Worm (Caenorhabditis elegans) whole organism, L3 larva: ENCODE measurements around the gene flr-4.

ENCODE experiments used
- R02D3.7 ChIP-seq: fragments of 150-350 bp; optimal IDR thresholded peaks from 2 replicates; lab custom pipeline; 2014; ENCODE audit warnings: missing biosample characterization, missing genetic modification characterization
- ZK546.5 ChIP-seq: sonication (generic microtip); optimal IDR thresholded peaks from 2 replicates; lab custom pipeline; 2017; ENCODE audit warnings: missing biosample characterization, missing genetic modification characterization
- aly-2 ChIP-seq: fragments of 150-350 bp; optimal IDR thresholded peaks from 2 replicates; lab custom pipeline; 2014; ENCODE audit warnings: missing biosample characterization, missing genetic modification characterization
- ama-1 ChIP-seq: fragments of 150-350 bp; optimal IDR thresholded peaks from 2 replicates; lab custom pipeline; 2018
- ceh-16 ChIP-seq: sonication (generic microtip); optimal IDR thresholded peaks from 2 replicates; lab custom pipeline; 2017; ENCODE audit warnings: missing biosample characterization, missing genetic modification characterization
- ceh-28 ChIP-seq: fragments of 150-350 bp; optimal IDR thresholded peaks from 2 replicates; lab custom pipeline; 2014; ENCODE audit warnings: missing biosample characterization, missing genetic modification reagents, missing genetic modification characterization
- ceh-82 ChIP-seq: fragments of 150-350 bp; optimal IDR thresholded peaks from 2 replicates; lab custom pipeline; 2014; ENCODE audit warnings: missing biosample characterization, missing genetic modification characterization
- ceh-9 ChIP-seq: sonication (generic microtip); optimal IDR thresholded peaks from 2 replicates; lab custom pipeline; 2018; ENCODE audit warnings: missing biosample characterization, missing genetic modification characterization
- daf-12 ChIP-seq: fragments of 150-350 bp; optimal IDR thresholded peaks from 2 replicates; lab custom pipeline; 2014; ENCODE audit warnings: missing biosample characterization, missing genetic modification reagents, missing genetic modification characterization
- egl-27 ChIP-seq: sonication (generic microtip); optimal IDR thresholded peaks from 4 replicates; lab custom pipeline; 2017; ENCODE audit warnings: missing biosample characterization, missing genetic modification reagents, missing genetic modification characterization
- egl-5 ChIP-seq: fragments of 150-350 bp; optimal IDR thresholded peaks from 2 replicates; lab custom pipeline; 2017; ENCODE audit warnings: missing biosample characterization, missing genetic modification reagents, missing genetic modification characterization, inconsistent platforms
- elt-1 ChIP-seq: fragments of 150-350 bp; optimal IDR thresholded peaks from 2 replicates; lab custom pipeline; 2014; ENCODE audit warnings: missing biosample characterization, missing genetic modification characterization
- elt-2 ChIP-seq: sonication (generic microtip); optimal IDR thresholded peaks from 2 replicates; lab custom pipeline; 2016; ENCODE audit warnings: missing genetic modification reagents, mild to moderate bottlenecking, missing genetic modification characterization, missing compliant biosample characterization
- elt-3 ChIP-seq, 3 experiments: fragments of 150-350 bp in 1 of 3; sonication (generic microtip) in 2 of 3; optimal IDR thresholded peaks; 2 replicates in 2 of 3; 4 replicates in 1 of 3; lab custom pipeline; 2014 to 2017; ENCODE audit warnings: missing biosample characterization in 3 of 3, missing genetic modification characterization in 3 of 3
- eor-1 ChIP-seq, 2 experiments: fragments of 150-350 bp; optimal IDR thresholded peaks; 2 replicates each; lab custom pipeline; 2014 to 2018; ENCODE audit warnings: missing biosample characterization in 2 of 2, missing genetic modification characterization in 2 of 2
- fkh-10 ChIP-seq: sonication (generic microtip); optimal IDR thresholded peaks from 2 replicates; lab custom pipeline; 2017; ENCODE audit warnings: missing biosample characterization, missing genetic modification reagents, missing genetic modification characterization
- fkh-2 ChIP-seq: fragments of 150-350 bp; optimal IDR thresholded peaks from 2 replicates; lab custom pipeline; 2014; ENCODE audit warnings: missing biosample characterization, missing genetic modification reagents, missing genetic modification characterization
- fos-1 ChIP-seq: fragments of 150-350 bp; optimal IDR thresholded peaks from 2 replicates; lab custom pipeline; 2014; ENCODE audit warnings: missing biosample characterization, missing genetic modification characterization
- hmg-11 ChIP-seq: sonication (generic microtip); optimal IDR thresholded peaks from 2 replicates; lab custom pipeline; 2016; ENCODE audit warnings: missing genetic modification characterization, missing compliant biosample characterization
- jun-1 ChIP-seq: fragments of 150-350 bp; optimal IDR thresholded peaks from 2 replicates; lab custom pipeline; 2014; ENCODE audit warnings: missing biosample characterization, missing genetic modification reagents, missing genetic modification characterization
- lin-15B ChIP-seq: fragments of 150-350 bp; optimal IDR thresholded peaks from 2 replicates; lab custom pipeline; 2014; ENCODE audit warnings: missing biosample characterization, missing genetic modification characterization
- lin-39 ChIP-seq: fragments of 150-350 bp; optimal IDR thresholded peaks from 2 replicates; lab custom pipeline; 2018; ENCODE audit warnings: missing biosample characterization, missing genetic modification reagents, missing genetic modification characterization
- lsy-12 ChIP-seq: sonication (generic microtip); optimal IDR thresholded peaks from 2 replicates; lab custom pipeline; 2016; ENCODE audit warnings: mild to moderate bottlenecking, missing genetic modification characterization, missing compliant biosample characterization
- mdl-1 ChIP-seq: fragments of 150-350 bp; optimal IDR thresholded peaks from 2 replicates; lab custom pipeline; 2014; ENCODE audit warnings: missing biosample characterization, missing genetic modification characterization
- mml-1 ChIP-seq: fragments of 150-350 bp; sonication (generic microtip); optimal IDR thresholded peaks from 3 replicates; lab custom pipeline; 2014; ENCODE audit warnings: missing biosample characterization, missing genetic modification characterization
- nfya-1 ChIP-seq: sonication (generic microtip); optimal IDR thresholded peaks from 2 replicates; lab custom pipeline; 2017; ENCODE audit warnings: missing genetic modification characterization, mild to moderate bottlenecking, missing compliant biosample characterization, antibody characterized with exemption, moderate library complexity; ENCODE audit not compliant: insufficient read depth
- nhr-11 ChIP-seq: fragments of 150-350 bp; optimal IDR thresholded peaks from 2 replicates; lab custom pipeline; 2014; ENCODE audit warnings: missing biosample characterization, missing genetic modification characterization
- nhr-12 ChIP-seq: fragments of 150-350 bp; optimal IDR thresholded peaks from 2 replicates; lab custom pipeline; 2014; ENCODE audit warnings: missing biosample characterization, missing genetic modification characterization
- nhr-23 ChIP-seq: fragments of 150-350 bp; optimal IDR thresholded peaks from 2 replicates; lab custom pipeline; 2014; ENCODE audit warnings: missing biosample characterization, missing genetic modification reagents, missing genetic modification characterization
- nhr-237 ChIP-seq: fragments of 150-350 bp; optimal IDR thresholded peaks from 2 replicates; lab custom pipeline; 2014; ENCODE audit warnings: missing biosample characterization, missing genetic modification characterization
- nhr-25 ChIP-seq: sonication (generic microtip); optimal IDR thresholded peaks from 2 replicates; lab custom pipeline; 2017; ENCODE audit warnings: missing biosample characterization, missing genetic modification characterization
- nhr-28 ChIP-seq: fragments of 150-350 bp; optimal IDR thresholded peaks from 2 replicates; lab custom pipeline; 2014; ENCODE audit warnings: missing biosample characterization, missing genetic modification characterization
- nhr-43 ChIP-seq: sonication (generic microtip); optimal IDR thresholded peaks from 2 replicates; lab custom pipeline; 2016; ENCODE audit warnings: mild to moderate bottlenecking, missing genetic modification characterization, missing compliant biosample characterization; ENCODE audit not compliant: poor library complexity, severe bottlenecking
- nhr-67 ChIP-seq: fragments of 150-350 bp; optimal IDR thresholded peaks from 2 replicates; lab custom pipeline; 2014; ENCODE audit warnings: missing biosample characterization, missing genetic modification characterization
- nhr-76 ChIP-seq: fragments of 150-350 bp; sonication (generic microtip); optimal IDR thresholded peaks from 5 replicates; lab custom pipeline; 2014; ENCODE audit warnings: missing biosample characterization, missing genetic modification characterization
- nhr-77 ChIP-seq: fragments of 150-350 bp; optimal IDR thresholded peaks from 2 replicates; lab custom pipeline; 2014; ENCODE audit warnings: missing biosample characterization, missing genetic modification characterization
- pha-4 ChIP-seq: fragments of 150-350 bp; optimal IDR thresholded peaks from 2 replicates; lab custom pipeline; 2014; ENCODE audit warnings: missing biosample characterization, missing genetic modification reagents, missing genetic modification characterization
- pqm-1 ChIP-seq: fragments of 150-350 bp; optimal IDR thresholded peaks from 2 replicates; lab custom pipeline; 2017; ENCODE audit warnings: missing biosample characterization, missing genetic modification characterization, inconsistent platforms
- sea-2 ChIP-seq: fragments of 150-350 bp; sonication (generic microtip); optimal IDR thresholded peaks from 4 replicates; lab custom pipeline; 2014; ENCODE audit warnings: missing biosample characterization, missing genetic modification reagents, missing genetic modification characterization
- skn-1 ChIP-seq: fragments of 150-350 bp; optimal IDR thresholded peaks from 2 replicates; lab custom pipeline; 2014; ENCODE audit warnings: missing biosample characterization, missing genetic modification characterization
- snpc-4 ChIP-seq: fragments of 150-350 bp; optimal IDR thresholded peaks from 2 replicates; lab custom pipeline; 2014; ENCODE audit warnings: missing biosample characterization, missing genetic modification characterization
- tbx-2 ChIP-seq: sonication (generic microtip); optimal IDR thresholded peaks from 2 replicates; lab custom pipeline; 2016; ENCODE audit warnings: mild to moderate bottlenecking, missing genetic modification characterization, missing compliant biosample characterization
- unc-39 ChIP-seq: sonication (generic microtip); optimal IDR thresholded peaks from 4 replicates; lab custom pipeline; 2017; ENCODE audit warnings: missing biosample characterization, missing genetic modification characterization
- unc-62 ChIP-seq: fragments of 150-350 bp; sonication (generic microtip); optimal IDR thresholded peaks from 4 replicates; lab custom pipeline; 2014; ENCODE audit warnings: missing biosample characterization, missing genetic modification reagents, missing genetic modification characterization
- zag-1 ChIP-seq: fragments of 150-350 bp; optimal IDR thresholded peaks from 2 replicates; lab custom pipeline; 2014; ENCODE audit warnings: missing biosample characterization, missing genetic modification characterization
- ztf-11 ChIP-seq: fragments of 150-350 bp; optimal IDR thresholded peaks from 2 replicates; lab custom pipeline; 2014; ENCODE audit warnings: missing biosample characterization, missing genetic modification characterization
- ztf-4 ChIP-seq: fragments of 150-350 bp; optimal IDR thresholded peaks from 2 replicates; lab custom pipeline; 2014; ENCODE audit warnings: missing biosample characterization, missing genetic modification characterization

The flr-4 gene

DNA sequence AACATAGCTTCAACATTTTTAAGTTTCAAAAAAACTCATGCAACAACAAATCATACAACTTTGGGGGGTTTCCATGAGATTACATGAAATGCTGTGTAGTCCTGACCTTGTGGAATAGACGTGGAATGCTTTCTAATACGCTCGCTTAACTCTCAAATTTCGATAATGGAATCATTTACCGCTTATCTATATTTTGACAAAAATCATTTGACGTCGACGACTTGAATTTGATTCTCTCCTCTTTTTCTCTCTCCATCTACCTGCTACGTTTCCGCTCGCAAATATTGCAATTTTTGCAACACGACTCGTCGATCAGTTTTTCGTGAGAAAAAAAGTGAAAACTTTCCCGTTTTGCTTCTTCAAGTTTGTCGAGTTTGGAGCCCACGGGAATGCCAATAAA, at the start of gene flr-4:
flr-4 (plus strand) TSS at position 275 of the 400 bp plus-strand sequence.
- TF ChIP-seq nhr-25 (tag; lab: Kevin White, UChicago) (no peak), elt-2 (tag; lab: Kevin White, UChicago) (peak; percentile 77)

DNA sequence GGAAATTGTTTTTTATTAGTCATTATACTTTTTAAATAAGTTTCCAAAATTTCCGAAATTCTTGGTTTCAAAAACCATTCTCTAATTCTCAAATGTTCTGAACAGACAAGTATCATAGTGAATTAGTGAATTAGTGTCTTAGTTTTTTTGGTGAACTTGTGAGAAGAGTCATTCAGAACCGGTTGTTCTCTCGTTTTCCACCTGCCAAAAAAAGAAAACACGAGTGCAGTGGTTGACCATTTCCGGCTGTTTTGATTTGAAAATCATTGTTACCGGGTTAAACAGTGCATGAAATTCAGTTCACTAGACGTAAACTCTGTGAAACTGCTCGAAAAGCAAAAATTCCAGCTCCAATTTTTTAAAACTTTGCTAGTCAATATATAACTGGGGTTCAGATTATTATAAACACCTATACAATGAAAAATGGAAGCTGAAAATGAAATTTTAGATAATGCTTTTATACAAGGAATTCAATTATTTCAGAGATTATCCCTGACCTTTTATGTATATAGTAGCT, 49.4 kb upstream of the flr-4 start:
- TF ChIP-seq tbx-2 (no peak), ceh-9 (tag; lab: Kevin White, UChicago) (no peak), mdl-1 (tag; lab: Kevin White, UChicago) (no peak), pha-4 (no peak), unc-62 (no peak), sea-2 (GFP tag; lab: Kevin White, UChicago) (no peak), ZK546.5 (tag; lab: Kevin White, UChicago) (no peak), fkh-2 (tag; lab: Kevin White, UChicago) (no peak), nhr-237 (tag; lab: Kevin White, UChicago) (no peak), pqm-1 (tag; lab: Kevin White, UChicago) (no peak), egl-27 (tag; lab: Kevin White, UChicago) (no peak)

DNA sequence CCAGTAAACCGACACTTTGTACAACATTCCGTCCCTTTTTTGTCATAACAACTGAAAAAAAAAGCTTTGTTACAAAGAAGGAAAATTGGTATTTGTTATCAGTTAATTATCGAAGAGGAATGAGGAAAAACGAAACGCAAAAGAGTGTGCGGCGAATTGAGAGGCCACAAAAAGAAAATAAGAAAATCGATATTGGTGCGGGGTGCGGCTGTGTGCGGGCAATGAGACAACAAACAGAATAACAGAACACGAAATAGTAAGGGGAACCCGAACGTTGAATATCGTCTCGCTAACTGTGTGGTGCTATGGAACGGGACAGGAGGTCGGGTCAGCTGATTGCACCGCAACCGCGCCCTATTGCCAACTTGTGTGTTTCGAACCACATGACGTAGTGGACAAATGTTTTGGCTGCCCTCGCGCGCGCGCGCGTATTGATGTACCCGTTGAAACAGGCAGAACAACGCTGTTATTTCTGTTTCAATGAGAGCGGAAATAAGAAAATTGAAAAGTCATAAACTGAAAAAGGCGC, 48.6 kb upstream of the flr-4 start, which contains the start of gene C18B12.4:
C18B12.4 (minus strand) TSS at position 51 of the 529 bp plus-strand sequence.
- TF ChIP-seq ama-1 (lab: Kevin White, UChicago) (peak; percentile 67), nfya-1 (tag; lab: Kevin White, UChicago) (peak; percentile 84), egl-5 (tag; lab: Kevin White, UChicago) (peak; percentile 88), ztf-11 (tag; lab: Kevin White, UChicago) (no peak), snpc-4 (tag; lab: Kevin White, UChicago) (peak; percentile 23), nhr-43 (tag; lab: Kevin White, UChicago) (peak; percentile 80), unc-62 (peak; percentile 39), tbx-2 (peak; percentile 27), elt-1 (tag; lab: Kevin White, UChicago) (peak; percentile 74), nhr-12 (tag; lab: Kevin White, UChicago) (no peak), lsy-12 (tag; lab: Kevin White, UChicago) (peak; percentile 84), ceh-28 (peak; percentile 77), nhr-77 (tag; lab: Kevin White, UChicago) (no peak), nhr-23 (peak; percentile 86), eor-1 (tag; optimal IDR thresholded peaks at IDR 0.05; lab: Kevin White, UChicago) (no peak), fkh-2 (tag; lab: Kevin White, UChicago) (no peak), nhr-237 (tag; lab: Kevin White, UChicago) (no peak), egl-27 (tag; lab: Kevin White, UChicago) (peak; percentile 44), ztf-4 (tag; lab: Kevin White, UChicago) (peak; percentile 33), nhr-67 (tag; lab: Kevin White, UChicago) (no peak), elt-2 (tag; lab: Kevin White, UChicago) (peak; percentile 79), fkh-10 (GFP tag; lab: Kevin White, UChicago) (no peak), mdl-1 (tag; lab: Kevin White, UChicago) (peak; percentile 21), sea-2 (GFP tag; lab: Kevin White, UChicago) (no peak), zag-1 (tag; lab: Kevin White, UChicago) (no peak), lin-39 (tag; lab: Kevin White, UChicago) (peak; percentile 100), mml-1 (tag; lab: Kevin White, UChicago) (no peak), R02D3.7 (tag; lab: Kevin White, UChicago) (peak; percentile 10), ceh-9 (tag; lab: Kevin White, UChicago) (no peak), pqm-1 (tag; lab: Kevin White, UChicago) (peak; percentile 51), ceh-16 (tag; lab: Kevin White, UChicago) (no peak), daf-12 (tag; lab: Kevin White, UChicago) (no peak), unc-39 (no peak), elt-3 (tag; optimal IDR thresholded peaks at IDR 0.05; lab: Kevin White, UChicago) (no peak), fos-1 (tag; lab: Kevin White, UChicago) (peak; percentile 41), lin-15B (tag; lab: Kevin White, UChicago) (peak; percentile 85), nhr-76 (no peak), pha-4 (peak; percentile 95), hmg-11 (tag; lab: Kevin White, UChicago) (peak; percentile 72), jun-1 (peak; percentile 84), aly-2 (tag; lab: Kevin White, UChicago) (no peak), ZK546.5 (tag; lab: Kevin White, UChicago) (no peak), nhr-28 (no peak), ceh-82 (tag; lab: Kevin White, UChicago) (no peak), nhr-25 (tag; lab: Kevin White, UChicago) (peak; percentile 90), skn-1 (tag; lab: Kevin White, UChicago) (no peak), nhr-11 (no peak)
- TF ChIP-seq, all 47 proteins: peak for 24
